Fruit fly (Drosophila melanogaster) whole organism, embryonic: Measurements from ENCODE around the gene CG2889.
A peak's percentile ranks its signal among the peaks of the same experiment; 100 is the strongest.

Source experiments
- Abd-B ChIP-seq: fragments of 200-800 bp; sonication (Bioruptor generic); optimal IDR thresholded peaks from 2 replicates; lab custom pipeline; 2018; ENCODE audit warnings: missing biosample characterization, mild to moderate bottlenecking, missing genetic modification characterization, moderate library complexity
- Atf6 ChIP-seq: fragments of 200-800 bp; sonication (Bioruptor generic); IDR thresholded peaks from 2 replicates; pipeline ENCODE4 v1.3.6; 2022; ENCODE audit warnings: missing biosample characterization, missing genetic modification characterization
- CG10462 ChIP-seq: fragments of 200-800 bp; sonication (Bioruptor generic); optimal IDR thresholded peaks from 2 replicates; lab custom pipeline; 2016; ENCODE audit warnings: missing biosample characterization, missing genetic modification characterization
- CG10654 ChIP-seq: fragments of 200-800 bp; sonication (Bioruptor generic); optimal IDR thresholded peaks from 2 replicates; lab custom pipeline; 2016; ENCODE audit warnings: missing biosample characterization, missing genetic modification characterization
- CG10979 ChIP-seq: fragments of 200-800 bp; sonication (Bioruptor generic); optimal IDR thresholded peaks from 2 replicates; lab custom pipeline; 2018; ENCODE audit warnings: missing biosample characterization, mild to moderate bottlenecking, missing genetic modification characterization, moderate library complexity
- CG14050 ChIP-seq: fragments of 200-800 bp; sonication (Bioruptor generic); IDR thresholded peaks from 3 replicates; pipeline ENCODE4 v1.3.6; 2022; ENCODE audit warnings: missing biosample characterization, missing genetic modification characterization
- CG14965 ChIP-seq: fragments of 200-800 bp; sonication (Bioruptor generic); optimal IDR thresholded peaks from 2 replicates; lab custom pipeline; 2016; ENCODE audit warnings: missing biosample characterization, missing genetic modification characterization, borderline replicate concordance
- CG15269 ChIP-seq: fragments of 200-800 bp; sonication (Bioruptor generic); optimal IDR thresholded peaks from 2 replicates; lab custom pipeline; 2018; ENCODE audit warnings: missing biosample characterization, mild to moderate bottlenecking, missing genetic modification characterization, moderate library complexity
- CG1529 ChIP-seq: fragments of 200-800 bp; sonication (Bioruptor generic); optimal IDR thresholded peaks from 3 replicates; lab custom pipeline; 2018; ENCODE audit warnings: missing biosample characterization, missing genetic modification characterization
- CG18262 ChIP-seq: fragments of 200-800 bp; optimal IDR thresholded peaks from 3 replicates; lab custom pipeline; 2019; ENCODE audit warnings: missing biosample characterization, mild to moderate bottlenecking, missing genetic modification characterization, moderate library complexity
- CG18476 ChIP-seq: fragments of 200-800 bp; sonication (Bioruptor generic); optimal IDR thresholded peaks from 2 replicates; lab custom pipeline; 2016; ENCODE audit warnings: missing biosample characterization, mild to moderate bottlenecking, missing genetic modification characterization
- CG18599 ChIP-seq: fragments of 200-800 bp; sonication (Bioruptor generic); optimal IDR thresholded peaks from 3 replicates; lab custom pipeline; 2017; ENCODE audit warnings: missing biosample characterization, missing genetic modification characterization, mild to moderate bottlenecking, moderate library complexity, missing genetic modification reagents
- CG2199 ChIP-seq: fragments of 200-800 bp; sonication (Bioruptor generic); IDR thresholded peaks from 3 replicates; pipeline ENCODE4 v1.3.6; 2022; ENCODE audit warnings: missing biosample characterization, missing genetic modification characterization
- CG34376 ChIP-seq: fragments of 200-800 bp; sonication (Bioruptor generic); optimal IDR thresholded peaks from 2 replicates; lab custom pipeline; 2018; ENCODE audit warnings: missing biosample characterization, mild to moderate bottlenecking, missing genetic modification characterization
- CG5180 ChIP-seq: fragments of 200-800 bp; sonication (Bioruptor generic); optimal IDR thresholded peaks from 3 replicates; lab custom pipeline; 2017; ENCODE audit warnings: missing biosample characterization, missing genetic modification characterization, mild to moderate bottlenecking, moderate library complexity, missing genetic modification reagents
- CG5245 ChIP-seq: fragments of 200-800 bp; sonication (Bioruptor generic); optimal IDR thresholded peaks from 3 replicates; lab custom pipeline; 2016; ENCODE audit warnings: missing biosample characterization, missing genetic modification characterization
- CG5953 ChIP-seq: fragments of 200-800 bp; sonication (Bioruptor generic); IDR thresholded peaks from 2 replicates; pipeline ENCODE4 v1.3.6; 2022; ENCODE audit warnings: missing biosample characterization, missing genetic modification characterization
- CG7839 ChIP-seq: fragments of 200-800 bp; sonication (Bioruptor generic); optimal IDR thresholded peaks from 3 replicates; lab custom pipeline; 2018; ENCODE audit warnings: missing biosample characterization, mild to moderate bottlenecking, missing genetic modification characterization, moderate library complexity
- CG8281 ChIP-seq: fragments of 200-800 bp; sonication (Bioruptor generic); optimal IDR thresholded peaks from 2 replicates; lab custom pipeline; 2018; ENCODE audit warnings: missing biosample characterization, mild to moderate bottlenecking, missing genetic modification characterization, moderate library complexity
- Camta ChIP-seq: fragments of 200-800 bp; sonication (Bioruptor generic); optimal IDR thresholded peaks from 2 replicates; lab custom pipeline; 2016; ENCODE audit warnings: missing biosample characterization, missing genetic modification characterization
- D ChIP-seq, 2 experiments: fragments of 200-800 bp in 1 of 2; fragments of >200 bp in 1 of 2; sonication (Bioruptor generic) in 1 of 2; optimal IDR thresholded peaks; 2 replicates in 1 of 2; 3 replicates in 1 of 2; lab custom pipeline; 2017; ENCODE audit warnings: mild to moderate bottlenecking in 1 of 2, missing biosample characterization in 1 of 2, missing genetic modification characterization in 1 of 2, missing genetic modification reagents in 1 of 2
- E2f1 ChIP-seq: fragments of 200-800 bp; sonication (Bioruptor generic); IDR thresholded peaks from 2 replicates; pipeline ENCODE4 v1.3.6; 2022; ENCODE audit warnings: missing biosample characterization, missing genetic modification characterization
- Fer2 ChIP-seq: fragments of 200-800 bp; sonication (Bioruptor generic); optimal IDR thresholded peaks from 2 replicates; lab custom pipeline; 2018; ENCODE audit warnings: missing biosample characterization, mild to moderate bottlenecking, missing genetic modification characterization, moderate library complexity
- H2.0 ChIP-seq: fragments of 200-800 bp; sonication (Bioruptor generic); IDR thresholded peaks from 2 replicates; pipeline ENCODE4 v1.3.6; 2022; ENCODE audit warnings: missing biosample characterization, missing genetic modification characterization
- Hey ChIP-seq: fragments of 200-800 bp; sonication (Bioruptor generic); optimal IDR thresholded peaks from 3 replicates; lab custom pipeline; 2018; ENCODE audit warnings: missing biosample characterization, mild to moderate bottlenecking, missing genetic modification characterization
- NC2α ChIP-seq: fragments of 200-800 bp; sonication (Bioruptor generic); optimal IDR thresholded peaks from 2 replicates; lab custom pipeline; 2016; ENCODE audit warnings: missing biosample characterization, missing genetic modification characterization
- Nf-YB ChIP-seq: fragments of 200-800 bp; sonication (Bioruptor generic); optimal IDR thresholded peaks from 3 replicates; lab custom pipeline; 2019; ENCODE audit warnings: missing biosample characterization, mild to moderate bottlenecking, missing genetic modification characterization, moderate library complexity
- NfI ChIP-seq: fragments of 200-800 bp; sonication (Bioruptor generic); optimal IDR thresholded peaks from 3 replicates; lab custom pipeline; 2018; ENCODE audit warnings: missing biosample characterization, mild to moderate bottlenecking, missing genetic modification characterization, moderate library complexity
- Pdp1 ChIP-seq, 2 experiments: fragments of 200-800 bp; sonication (Bioruptor generic); optimal IDR thresholded peaks; 3 replicates each; lab custom pipeline; 2016; ENCODE audit warnings: missing biosample characterization in 2 of 2, missing genetic modification characterization in 2 of 2, mild to moderate bottlenecking in 1 of 2, moderate library complexity in 1 of 2
- Sry-δ ChIP-seq: fragments of 200-800 bp; sonication (Bioruptor generic); optimal IDR thresholded peaks from 2 replicates; lab custom pipeline; 2016; ENCODE audit warnings: missing biosample characterization, missing genetic modification characterization
- az2 ChIP-seq: fragments of 200-800 bp; sonication (Bioruptor generic); optimal IDR thresholded peaks from 3 replicates; lab custom pipeline; 2016; ENCODE audit warnings: missing biosample characterization, missing genetic modification characterization
- crp ChIP-seq, 2 experiments: fragments of 200-800 bp; sonication (Bioruptor generic); optimal IDR thresholded peaks; 2 replicates in 1 of 2; 3 replicates in 1 of 2; lab custom pipeline; 2017; ENCODE audit warnings: missing biosample characterization in 2 of 2, missing genetic modification characterization in 2 of 2, mild to moderate bottlenecking in 1 of 2, moderate library complexity in 1 of 2
- dimm ChIP-seq: fragments of 200-800 bp; sonication (Bioruptor generic); IDR thresholded peaks from 2 replicates; pipeline ENCODE4 v1.3.6; 2022; ENCODE audit warnings: missing biosample characterization, missing genetic modification characterization
- esg ChIP-seq: fragments of 200-800 bp; sonication (Bioruptor generic); conservative IDR thresholded peaks from 2 replicates; pipeline ENCODE4 v1.3.6; 2022; ENCODE audit warnings: missing biosample characterization, missing genetic modification characterization
- eve ChIP-seq, 2 experiments: fragments of >200 bp; optimal IDR thresholded peaks; 2 replicates each; lab custom pipeline; 2017; ENCODE audit warnings: missing biosample characterization in 2 of 2, missing genetic modification characterization in 2 of 2
- eyg ChIP-seq: fragments of 200-800 bp; sonication (Bioruptor generic); optimal IDR thresholded peaks from 3 replicates; lab custom pipeline; 2016; ENCODE audit warnings: missing biosample characterization, missing genetic modification characterization
- fru ChIP-seq: fragments of >200 bp; optimal IDR thresholded peaks from 2 replicates; lab custom pipeline; 2017
- kni ChIP-seq: fragments of 200-800 bp; sonication (Bioruptor generic); optimal IDR thresholded peaks from 3 replicates; lab custom pipeline; 2017; ENCODE audit warnings: mild to moderate bottlenecking, missing biosample characterization, missing genetic modification reagents, missing genetic modification characterization
- lilli ChIP-seq: fragments of 200-800 bp; sonication (Bioruptor generic); optimal IDR thresholded peaks from 3 replicates; lab custom pipeline; 2016; ENCODE audit warnings: missing biosample characterization, missing genetic modification characterization
- nerfin-1 ChIP-seq: fragments of 200-800 bp; sonication (Bioruptor generic); optimal IDR thresholded peaks from 3 replicates; lab custom pipeline; 2019; ENCODE audit warnings: missing biosample characterization, mild to moderate bottlenecking, missing genetic modification characterization, moderate library complexity
- otp ChIP-seq: fragments of 200-800 bp; sonication (Bioruptor generic); IDR thresholded peaks from 3 replicates; pipeline ENCODE4, ENCODE4 v1.3.6; 2022; ENCODE audit warnings: missing biosample characterization, missing genetic modification characterization
- sima ChIP-seq: fragments of 200-800 bp; sonication (Bioruptor generic); optimal IDR thresholded peaks from 2 replicates; lab custom pipeline; 2016; ENCODE audit warnings: missing biosample characterization, missing genetic modification characterization
- tgo ChIP-seq: fragments of 200-800 bp; sonication (Bioruptor generic); IDR thresholded peaks from 3 replicates; pipeline ENCODE4 v1.3.6; 2022; ENCODE audit warnings: missing biosample characterization, missing genetic modification characterization
- zf30C ChIP-seq: fragments of 200-800 bp; sonication (Bioruptor generic); optimal IDR thresholded peaks from 3 replicates; lab custom pipeline; 2018; ENCODE audit warnings: missing biosample characterization, mild to moderate bottlenecking, missing genetic modification characterization

The CG2889 gene

dm6 chrX:10487964-10488605 is 14.3 kb downstream of the CG2889 start (continued):
- TF ChIP-seq CG2199 (GFP tag; lab: Robert Waterston, UW), result no peak
- TF ChIP-seq CG18262 (tag; lab: Kevin White, UChicago), result no peak
- TF ChIP-seq az2, result no peak
- TF ChIP-seq E2f1, result 0 out of 2 replicates have a peak, but pooled peaks have one; percentile 8
- TF ChIP-seq sima, result no peak
- TF ChIP-seq fru (lab: Kevin White, UChicago), result no peak
- no peak for TF ChIP-seq Hey (tag; lab: Kevin White, UChicago)
- TF ChIP-seq NC2α (GFP tag; lab: Kevin White, UChicago), result no peak
- no peak for TF ChIP-seq Nf-YB (GFP tag; lab: Kevin White, UChicago)
- TF ChIP-seq CG5180 (GFP tag; lab: Kevin White, UChicago), result no peak
- no peak for TF ChIP-seq CG14965 (GFP tag; lab: Kevin White, UChicago)
- peak; percentile 57 for TF ChIP-seq CG7839
- TF ChIP-seq Fer2 (tag; lab: Kevin White, UChicago), result no peak
- no peak for TF ChIP-seq CG5245 (GFP tag; lab: Kevin White, UChicago)
- TF ChIP-seq CG8281 (tag; lab: Kevin White, UChicago), result no peak
- no peak for TF ChIP-seq Camta (GFP tag; lab: Kevin White, UChicago)
- 0 out of 2 replicates have a peak, but pooled peaks have one; percentile 63 for TF ChIP-seq Atf6
- TF ChIP-seq D (optimal IDR thresholded peaks at IDR 0.05; lab: Kevin White, UChicago), result no peak
- no peak for TF ChIP-seq D (GFP tag; optimal IDR thresholded peaks at IDR 0.05; lab: Kevin White, UChicago)
- TF ChIP-seq tgo, result no peak
- TF ChIP-seq zf30C (GFP tag; lab: Kevin White, UChicago), result peak; percentile 2
- peak; percentile 76 for TF ChIP-seq CG34376 (GFP tag; lab: Kevin White, UChicago)
- TF ChIP-seq crp (GFP tag; optimal IDR thresholded peaks at IDR 0.05; lab: Kevin White, UChicago), result no peak
- no peak for TF ChIP-seq CG1529
- TF ChIP-seq esg, result no peak
- TF ChIP-seq dimm (GFP tag; lab: Robert Waterston, UW), result no peak
- TF ChIP-seq Sry-δ (GFP tag; lab: Kevin White, UChicago), result peak; percentile 7
- TF ChIP-seq nerfin-1 (tag; lab: Kevin White, UChicago), result no peak
- TF ChIP-seq Abd-B (GFP tag; lab: Kevin White, UChicago), result no peak
- peak; percentile 84 for TF ChIP-seq CG18599 (GFP tag; lab: Kevin White, UChicago)
- no peak for TF ChIP-seq CG14050 (GFP tag; lab: Robert Waterston, UW)
- TF ChIP-seq CG18476 (GFP tag; lab: Kevin White, UChicago), result no peak
- no peak for TF ChIP-seq eve (GFP tag; optimal IDR thresholded peaks at IDR 0.05; lab: Kevin White, UChicago)
- no peak for TF ChIP-seq CG10462 (GFP tag; lab: Kevin White, UChicago)
- TF ChIP-seq CG5953 (GFP tag; lab: Robert Waterston, UW), result no peak
- TF ChIP-seq lilli, result peak; percentile 60
- TF ChIP-seq kni (GFP tag; lab: Kevin White, UChicago), result no peak

dm6 chrX:10496319-10496718 is 22.6 kb downstream of the CG2889 start:
- TF ChIP-seq H2.0 (GFP tag; lab: Robert Waterston, UW) (no peak), CG10654 (GFP tag; lab: Kevin White, UChicago) (no peak), CG10979 (no peak), eyg (GFP tag; lab: Kevin White, UChicago) (no peak), CG15269 (tag; lab: Kevin White, UChicago) (no peak), Pdp1 (GFP tag; optimal IDR thresholded peaks at IDR 0.05; lab: Kevin White, UChicago) (peak in 1 of 2 experiments; percentile 60), NfI (GFP tag; lab: Kevin White, UChicago) (no peak), otp (no peak)
